Worm (Caenorhabditis elegans) whole organism, early embryonic: ENCODE results near the gene sqv-3.

Experiments used
- aly-1 ChIP-seq: sonication (generic microtip); optimal IDR thresholded peaks from 2 replicates; lab custom pipeline; 2016; ENCODE audit warnings: missing genetic modification characterization, missing compliant biosample characterization
- ama-1 ChIP-seq: fragments of 150-350 bp; optimal IDR thresholded peaks from 2 replicates; lab custom pipeline; 2014
- ceh-36 ChIP-seq: sonication (generic microtip); optimal IDR thresholded peaks from 2 replicates; lab custom pipeline; 2016; ENCODE audit warnings: missing genetic modification characterization, inconsistent platforms, missing compliant biosample characterization
- ets-7 ChIP-seq: sonication (generic microtip); optimal IDR thresholded peaks from 2 replicates; lab custom pipeline; 2016; ENCODE audit warnings: missing genotype, missing genetic modification characterization, missing compliant biosample characterization
- flt-1 ChIP-seq: fragments of 200-800 bp; sonication (Bioruptor generic); IDR thresholded peaks from 2 replicates; pipeline ENCODE4 v1.3.6; 2022; ENCODE audit warnings: missing genetic modification characterization, missing compliant biosample characterization

DNA sequence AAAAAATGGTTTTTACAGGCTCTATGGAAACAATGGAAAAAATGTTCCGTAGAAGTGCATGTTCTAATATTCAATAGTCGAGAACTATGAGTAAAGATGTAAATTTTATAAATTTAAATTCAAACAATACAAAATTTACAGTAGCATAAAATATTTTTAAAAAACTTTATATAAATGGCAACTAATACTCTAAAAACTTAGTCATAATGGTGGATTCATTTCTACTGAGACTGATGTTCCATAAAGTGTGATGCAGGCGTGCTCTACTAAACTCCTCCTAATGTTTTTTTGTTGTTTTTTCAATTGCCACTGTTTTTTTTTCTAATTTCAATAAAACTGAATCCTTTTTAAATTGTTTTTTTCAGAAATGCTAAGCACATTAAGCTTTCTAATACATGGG is 28.0 kb upstream of the sqv-3 start, which contains the start of gene gtap-2:
- no peak for TF ChIP-seq flt-1 (GFP tag; lab: Robert Waterston, UW)
- TF ChIP-seq ama-1, result no peak
- TF ChIP-seq ets-7 (tag; lab: Kevin White, UChicago), result no peak
- TF ChIP-seq ceh-36, result no peak
- TF ChIP-seq aly-1 (tag; lab: Kevin White, UChicago), result no peak
